Fruit fly (Drosophila melanogaster) whole organism, adult: ENCODE data around the gene dlg1.

Experiments
- CG11617 ChIP-seq: fragments of 200-800 bp; sonication (Bioruptor generic); optimal IDR thresholded peaks from 2 replicates; lab custom pipeline; 2017; ENCODE audit warnings: mild to moderate bottlenecking, missing biosample characterization, missing genetic modification reagents, missing genetic modification characterization
- CG12768 ChIP-seq: fragments of 200-800 bp; sonication (Bioruptor generic); optimal IDR thresholded peaks from 2 replicates; lab custom pipeline; 2017; ENCODE audit warnings: missing biosample characterization, missing genetic modification characterization, mild to moderate bottlenecking, moderate library complexity, missing genetic modification reagents
- CG14711 ChIP-seq: fragments of 200-800 bp; sonication (Bioruptor generic); optimal IDR thresholded peaks from 2 replicates; lab custom pipeline; 2018; ENCODE audit warnings: missing biosample characterization, mild to moderate bottlenecking, missing genetic modification characterization, moderate library complexity
- CG1620 ChIP-seq: fragments of 200-800 bp; sonication (Bioruptor generic); optimal IDR thresholded peaks from 2 replicates; lab custom pipeline; 2016; ENCODE audit warnings: missing biosample characterization, missing genetic modification characterization
- CG33017 ChIP-seq: fragments of 200-800 bp; sonication (Bioruptor generic); optimal IDR thresholded peaks from 2 replicates; lab custom pipeline; 2018; ENCODE audit warnings: missing biosample characterization, mild to moderate bottlenecking, missing genetic modification characterization, moderate library complexity
- CG5204 ChIP-seq: fragments of 200-800 bp; sonication (Bioruptor generic); optimal IDR thresholded peaks from 2 replicates; lab custom pipeline; 2016; ENCODE audit warnings: missing biosample characterization, missing genetic modification characterization
- CG7045 ChIP-seq: fragments of 200-800 bp; sonication (Bioruptor generic); optimal IDR thresholded peaks from 2 replicates; lab custom pipeline; 2017; ENCODE audit warnings: missing biosample characterization, mild to moderate bottlenecking, missing genetic modification characterization
- CG7101 ChIP-seq: fragments of 200-800 bp; sonication (Bioruptor generic); optimal IDR thresholded peaks from 2 replicates; lab custom pipeline; 2018; ENCODE audit warnings: missing biosample characterization, mild to moderate bottlenecking, missing genetic modification characterization, moderate library complexity
- Clk ChIP-seq: fragments of 200-800 bp; sonication (Bioruptor generic); optimal IDR thresholded peaks from 2 replicates; lab custom pipeline; 2017; ENCODE audit warnings: missing biosample characterization, missing genetic modification characterization
- Crg-1 ChIP-seq: fragments of 200-800 bp; sonication (Bioruptor generic); optimal IDR thresholded peaks from 2 replicates; lab custom pipeline; 2016; ENCODE audit warnings: missing biosample characterization, missing genetic modification characterization
- Hr96 ChIP-seq: fragments of 200-800 bp; sonication (Bioruptor generic); optimal IDR thresholded peaks from 2 replicates; lab custom pipeline; 2016; ENCODE audit warnings: missing biosample characterization, missing genetic modification characterization
- Mnt ChIP-seq: fragments of 200-800 bp; sonication (Bioruptor generic); optimal IDR thresholded peaks from 2 replicates; lab custom pipeline; 2016; ENCODE audit warnings: missing biosample characterization, mild to moderate bottlenecking, missing genetic modification characterization
- bab1 ChIP-seq: fragments of 200-800 bp; sonication (Bioruptor generic); optimal IDR thresholded peaks from 3 replicates; lab custom pipeline; 2019; ENCODE audit warnings: missing biosample characterization, mild to moderate bottlenecking, missing genetic modification characterization, moderate library complexity
- cic ChIP-seq: fragments of 200-800 bp; sonication (Bioruptor generic); optimal IDR thresholded peaks from 2 replicates; lab custom pipeline; 2017; ENCODE audit warnings: missing biosample characterization, mild to moderate bottlenecking, missing genetic modification characterization, moderate library complexity
- cnc ChIP-seq, 2 experiments: fragments of >200 bp; optimal IDR thresholded peaks; 2 replicates each; lab custom pipeline; 2017
- kay ChIP-seq: fragments of 200-800 bp; sonication (Bioruptor generic); peaks from one replicate; lab custom pipeline; 2016; ENCODE audit warnings: missing biosample characterization, missing genetic modification characterization, borderline replicate concordance
- ovo ChIP-seq: fragments of 200-800 bp; sonication (Bioruptor generic); optimal IDR thresholded peaks from 2 replicates; lab custom pipeline; 2016; ENCODE audit warnings: missing biosample characterization, missing genetic modification characterization
- pad ChIP-seq: fragments of 200-800 bp; sonication (Bioruptor generic); optimal IDR thresholded peaks from 3 replicates; lab custom pipeline; 2017; ENCODE audit warnings: missing biosample characterization, missing genetic modification characterization, mild to moderate bottlenecking, moderate library complexity, missing genetic modification reagents
- tj ChIP-seq: fragments of 200-800 bp; sonication (Bioruptor generic); optimal IDR thresholded peaks from 3 replicates; lab custom pipeline; 2017; ENCODE audit warnings: missing biosample characterization, mild to moderate bottlenecking, missing genetic modification characterization, moderate library complexity
- toe ChIP-seq: fragments of 200-800 bp; sonication (Bioruptor generic); optimal IDR thresholded peaks from 2 replicates; lab custom pipeline; 2016; ENCODE audit warnings: missing biosample characterization, missing genetic modification characterization

Gene dlg1

DNA sequence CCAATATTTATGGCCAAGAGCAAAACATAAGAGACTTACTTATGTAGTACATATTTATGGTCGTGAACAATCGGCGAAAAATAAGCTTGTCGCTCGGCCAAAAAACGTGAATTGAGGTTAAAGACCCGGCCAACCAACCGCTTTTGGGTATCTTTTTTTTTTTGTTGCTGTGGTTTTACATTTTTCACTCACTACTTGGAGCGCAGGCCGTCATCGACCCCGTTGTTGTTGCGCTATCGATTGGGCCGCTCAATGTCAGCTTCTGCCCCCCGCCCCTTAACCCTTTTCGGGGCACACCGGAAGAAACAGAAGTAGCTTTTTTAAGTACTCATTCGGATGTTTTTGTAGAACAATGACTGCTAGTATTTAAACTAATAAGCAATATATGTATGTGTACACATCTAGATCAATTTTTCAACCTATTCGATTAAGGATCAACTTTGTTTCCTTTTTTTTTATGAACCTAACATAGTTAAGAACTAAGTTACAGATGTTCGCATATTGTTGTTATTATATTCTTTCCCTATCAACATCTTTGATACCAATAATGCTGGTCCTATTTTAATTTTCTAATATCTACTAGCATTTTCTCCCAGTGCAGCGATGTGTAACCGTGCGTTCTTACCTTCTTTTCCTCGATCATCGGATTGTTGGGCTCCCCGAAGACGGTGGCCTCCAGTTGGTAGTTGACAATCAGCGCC lies 31.3 kb upstream of the dlg1 start:
- peak; percentile 22 for TF ChIP-seq bab1
- no peak for TF ChIP-seq CG12768 (GFP tag; lab: Kevin White, UChicago)
- peak; percentile 20 for TF ChIP-seq CG7045
- TF ChIP-seq CG5204 (GFP tag; lab: Kevin White, UChicago), result no peak
- TF ChIP-seq CG33017 (tag; lab: Kevin White, UChicago), result no peak
- TF ChIP-seq cnc (optimal IDR thresholded peaks at IDR 0.05; lab: Kevin White, UChicago), result no peak
- no peak for TF ChIP-seq Crg-1 (GFP tag; lab: Kevin White, UChicago)
- no peak for TF ChIP-seq Hr96 (GFP tag; lab: Kevin White, UChicago)
- TF ChIP-seq toe (GFP tag; lab: Kevin White, UChicago), result no peak
- TF ChIP-seq cic, result no peak
- no peak for TF ChIP-seq ovo
- TF ChIP-seq CG1620 (GFP tag; lab: Kevin White, UChicago), result no peak
- TF ChIP-seq kay, result no peak
- TF ChIP-seq Mnt, result no peak
- peak; percentile 4 for TF ChIP-seq tj (GFP tag; lab: Kevin White, UChicago)
- peak; percentile 13 for TF ChIP-seq CG11617 (GFP tag; lab: Kevin White, UChicago)
- TF ChIP-seq Clk (GFP tag; lab: Kevin White, UChicago), result no peak
- no peak for TF ChIP-seq pad (GFP tag; lab: Kevin White, UChicago)
- peak; percentile 2 for TF ChIP-seq CG14711
- no peak for TF ChIP-seq CG7101 (tag; lab: Kevin White, UChicago)

DNA sequence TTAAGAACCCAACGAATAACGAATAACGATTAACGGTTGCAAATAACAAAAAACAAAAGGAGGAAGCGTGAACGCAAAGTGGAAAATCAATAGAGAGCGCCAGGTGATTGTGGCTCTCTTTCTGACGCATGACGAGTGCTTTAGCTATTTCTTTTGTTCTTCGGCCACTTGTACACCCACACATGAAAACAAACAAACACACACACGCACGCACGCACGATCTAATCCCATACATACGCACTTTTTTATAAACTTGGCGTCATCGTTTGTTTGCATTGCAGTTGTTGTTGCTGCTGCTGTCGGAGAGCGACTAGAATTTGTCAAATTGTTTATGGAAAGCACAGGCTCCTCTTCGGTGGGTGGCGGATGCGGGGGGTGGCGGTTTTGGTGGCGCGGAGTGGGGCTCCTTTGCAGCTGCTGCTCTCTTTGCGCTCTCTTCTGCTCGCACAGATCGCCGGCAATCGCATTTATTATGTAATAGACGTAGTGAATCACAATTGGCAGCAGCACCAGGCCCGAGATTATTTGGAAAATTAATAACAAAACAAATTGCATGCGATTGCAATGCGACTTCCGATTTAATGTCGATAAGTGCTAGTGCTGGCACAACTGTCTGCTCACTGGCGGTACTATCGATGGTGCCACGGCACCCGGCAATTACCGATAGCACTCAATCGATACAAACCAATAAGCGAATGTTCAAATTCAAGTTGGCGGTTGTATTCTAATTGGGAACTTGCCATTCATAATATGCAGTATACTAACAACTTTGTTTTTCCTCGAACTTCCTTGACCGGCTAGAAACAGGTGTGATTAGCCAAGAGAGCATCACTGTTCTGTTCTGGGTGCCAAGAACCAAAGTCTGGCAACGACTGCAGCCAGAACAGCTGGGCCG lies 30.2 kb upstream of the dlg1 start:
- no peak for TF ChIP-seq CG12768 (GFP tag; lab: Kevin White, UChicago)
- peak; percentile 69 for TF ChIP-seq CG7101 (tag; lab: Kevin White, UChicago)
- TF ChIP-seq Hr96 (GFP tag; lab: Kevin White, UChicago), result no peak
- TF ChIP-seq tj (GFP tag; lab: Kevin White, UChicago), result peak; percentile 63
- TF ChIP-seq cic, result no peak
- no peak for TF ChIP-seq CG7045
- TF ChIP-seq CG14711, result peak; percentile 31
- TF ChIP-seq toe (GFP tag; lab: Kevin White, UChicago), result peak; percentile 72
- no peak for TF ChIP-seq Clk (GFP tag; lab: Kevin White, UChicago)
- TF ChIP-seq CG5204 (GFP tag; lab: Kevin White, UChicago), result no peak
- no peak for TF ChIP-seq cnc (optimal IDR thresholded peaks at IDR 0.05; lab: Kevin White, UChicago)
- TF ChIP-seq CG1620 (GFP tag; lab: Kevin White, UChicago), result peak; percentile 90
- peak; percentile 23 for TF ChIP-seq pad (GFP tag; lab: Kevin White, UChicago)
- peak; percentile 54 for TF ChIP-seq bab1
- peak; percentile 41 for TF ChIP-seq CG11617 (GFP tag; lab: Kevin White, UChicago)
- TF ChIP-seq ovo, result peak; percentile 53
- no peak for TF ChIP-seq CG33017 (tag; lab: Kevin White, UChicago)
- TF ChIP-seq kay, result no peak
- peak; percentile 55 for TF ChIP-seq Crg-1 (GFP tag; lab: Kevin White, UChicago)
- TF ChIP-seq Mnt, result peak; percentile 75

DNA sequence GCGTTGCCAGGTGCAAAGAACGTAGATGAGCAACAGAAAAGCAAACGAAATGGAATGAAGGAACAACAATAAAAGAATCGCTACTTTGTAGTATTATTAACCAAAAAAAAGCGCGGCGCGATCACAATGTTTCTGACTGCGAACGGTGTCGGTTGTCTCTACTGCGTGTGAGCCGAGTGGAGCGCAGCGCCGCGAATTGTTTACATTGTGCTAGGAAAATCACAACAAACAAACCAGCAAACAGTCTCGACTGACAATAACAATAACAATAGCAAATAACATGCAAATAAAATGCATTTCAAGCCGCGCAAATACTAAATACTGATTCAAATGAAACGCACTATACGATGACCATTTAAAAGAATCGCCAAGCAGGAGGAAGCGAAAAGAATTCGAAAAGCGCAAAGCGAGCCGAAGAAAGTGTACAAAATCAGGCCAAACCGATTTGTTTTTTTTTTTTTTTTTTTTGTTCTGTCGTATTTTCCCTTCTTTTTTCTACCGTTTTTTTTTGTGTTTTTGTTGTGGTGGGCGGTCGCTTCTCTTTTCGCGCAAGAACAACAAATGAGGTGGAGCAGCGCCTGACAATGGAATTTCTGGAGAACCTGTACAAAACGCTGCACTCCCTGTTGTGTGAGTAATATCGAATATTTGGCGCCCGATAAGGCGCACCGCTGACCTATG lies 29.5 kb upstream of the dlg1 start, which contains the start of the genes CG34348 and Kap3:
Gene CG34348, plus strand, starts transcription at position 6 of the 681 bp plus-strand sequence.
Gene Kap3, minus strand, starts transcription at position 217 of the 681 bp plus-strand sequence.
- TF ChIP-seq bab1 (peak; percentile 16), Crg-1 (GFP tag; lab: Kevin White, UChicago) (no peak), toe (GFP tag; lab: Kevin White, UChicago) (no peak)

dm6 chrX:11340719-11341322 lies 28.6 kb upstream of the dlg1 start:
- TF ChIP-seq ovo (peak; percentile 36), CG33017 (tag; lab: Kevin White, UChicago) (no peak), Mnt (no peak), cic (peak; percentile 16), CG12768 (GFP tag; lab: Kevin White, UChicago) (no peak), CG7045 (peak; percentile 7), CG11617 (GFP tag; lab: Kevin White, UChicago) (peak; percentile 34), Crg-1 (GFP tag; lab: Kevin White, UChicago) (no peak), tj (GFP tag; lab: Kevin White, UChicago) (peak; percentile 99), cnc (optimal IDR thresholded peaks at IDR 0.05; lab: Kevin White, UChicago) (no peak), kay (no peak), pad (GFP tag; lab: Kevin White, UChicago) (peak; percentile 97), toe (GFP tag; lab: Kevin White, UChicago) (no peak), bab1 (no peak), CG7101 (tag; lab: Kevin White, UChicago) (peak; percentile 23), CG5204 (GFP tag; lab: Kevin White, UChicago) (peak; percentile 44), CG1620 (GFP tag; lab: Kevin White, UChicago) (peak; percentile 29), CG14711 (peak; percentile 9)

dm6 chrX:11342168-11342567 lies 27.3 kb upstream of the dlg1 start:
- TF ChIP-seq CG7045 (no peak), cic (no peak), CG7101 (tag; lab: Kevin White, UChicago) (peak; percentile 8), Crg-1 (GFP tag; lab: Kevin White, UChicago) (no peak), CG1620 (GFP tag; lab: Kevin White, UChicago) (no peak), Mnt (no peak), Clk (GFP tag; lab: Kevin White, UChicago) (no peak), CG12768 (GFP tag; lab: Kevin White, UChicago) (no peak)
